Worm (Caenorhabditis elegans) whole organism, late embryonic: ENCODE results near the gene alkb-8.

Experiments used
- C08G9.2 ChIP-seq: sonication (generic microtip); optimal IDR thresholded peaks from 2 replicates; lab custom pipeline; 2016; ENCODE audit warnings: mild to moderate bottlenecking, missing genetic modification characterization, moderate library complexity, missing compliant biosample characterization
- F13H6.1 ChIP-seq: sonication (generic microtip); optimal IDR thresholded peaks from 2 replicates; lab custom pipeline; 2016; ENCODE audit warnings: missing genetic modification characterization, missing compliant biosample characterization
- K09A11.1 ChIP-seq: sonication (generic microtip); optimal IDR thresholded peaks from 2 replicates; lab custom pipeline; 2017; ENCODE audit warnings: antibody characterized with exemption, mild to moderate bottlenecking, missing genetic modification characterization, missing compliant biosample characterization; ENCODE audit not compliant: insufficient read depth
- T23F11.4 ChIP-seq: fragments of 200-800 bp; sonication (Bioruptor generic); optimal IDR thresholded peaks from 2 replicates; lab custom pipeline; 2018; ENCODE audit warnings: mild to moderate bottlenecking, missing genetic modification characterization, missing compliant biosample characterization
- Y22D7AL.16 ChIP-seq: sonication (generic microtip); optimal IDR thresholded peaks from 2 replicates; lab custom pipeline; 2016; ENCODE audit warnings: missing genetic modification characterization, missing compliant biosample characterization
- ahr-1 ChIP-seq: sonication (generic microtip); optimal IDR thresholded peaks from 2 replicates; lab custom pipeline; 2016; ENCODE audit warnings: missing genetic modification characterization, missing compliant biosample characterization
- ceh-18 ChIP-seq: sonication (generic microtip); optimal IDR thresholded peaks from 2 replicates; lab custom pipeline; 2016; ENCODE audit warnings: missing genetic modification characterization, missing compliant biosample characterization
- ceh-19 ChIP-seq: fragments of 200-800 bp; sonication (Bioruptor generic); optimal IDR thresholded peaks from 2 replicates; lab custom pipeline; 2018; ENCODE audit warnings: mild to moderate bottlenecking, missing genetic modification characterization, missing compliant biosample characterization
- ceh-24 ChIP-seq: sonication (generic microtip); optimal IDR thresholded peaks from 2 replicates; lab custom pipeline; 2016; ENCODE audit warnings: mild to moderate bottlenecking, missing genetic modification characterization, missing compliant biosample characterization
- ceh-31 ChIP-seq: sonication (generic microtip); optimal IDR thresholded peaks from 2 replicates; lab custom pipeline; 2016; ENCODE audit warnings: missing genetic modification characterization, missing compliant biosample characterization
- ceh-34 ChIP-seq: sonication (generic microtip); optimal IDR thresholded peaks from 2 replicates; lab custom pipeline; 2016; ENCODE audit warnings: mild to moderate bottlenecking, missing genetic modification characterization, missing compliant biosample characterization
- ceh-48 ChIP-seq: sonication (generic microtip); optimal IDR thresholded peaks from 2 replicates; lab custom pipeline; 2016; ENCODE audit warnings: missing genetic modification characterization, inconsistent platforms, missing compliant biosample characterization
- ceh-9 ChIP-seq: sonication (generic microtip); optimal IDR thresholded peaks from 2 replicates; lab custom pipeline; 2016; ENCODE audit warnings: mild to moderate bottlenecking, missing genetic modification characterization, inconsistent platforms, missing compliant biosample characterization
- dmd-4 ChIP-seq: sonication (generic microtip); optimal IDR thresholded peaks from 2 replicates; lab custom pipeline; 2016; ENCODE audit warnings: borderline replicate concordance, missing genetic modification characterization, missing compliant biosample characterization
- dve-1 ChIP-seq: sonication (generic microtip); optimal IDR thresholded peaks from 2 replicates; lab custom pipeline; 2017; ENCODE audit warnings: antibody characterized with exemption, mild to moderate bottlenecking, missing genetic modification characterization, missing compliant biosample characterization
- fkh-10 ChIP-seq: fragments of 150-350 bp; optimal IDR thresholded peaks from 2 replicates; lab custom pipeline; 2014; ENCODE audit warnings: missing biosample characterization, missing genetic modification reagents, missing genetic modification characterization
- gmeb-2 ChIP-seq: sonication (generic microtip); optimal IDR thresholded peaks from 2 replicates; lab custom pipeline; 2016; ENCODE audit warnings: missing genetic modification characterization, inconsistent platforms, missing compliant biosample characterization
- madf-2 ChIP-seq: sonication (generic microtip); optimal IDR thresholded peaks from 2 replicates; lab custom pipeline; 2017; ENCODE audit warnings: missing genetic modification characterization, missing compliant biosample characterization
- nfya-1 ChIP-seq: sonication (generic microtip); optimal IDR thresholded peaks from 2 replicates; lab custom pipeline; 2017; ENCODE audit warnings: missing genetic modification characterization, mild to moderate bottlenecking, missing compliant biosample characterization, antibody characterized with exemption, moderate library complexity
- pax-1 ChIP-seq: fragments of 150-350 bp; optimal IDR thresholded peaks from 2 replicates; lab custom pipeline; 2014; ENCODE audit warnings: missing biosample characterization, missing genetic modification characterization
- pqm-1 ChIP-seq: sonication (generic microtip); optimal IDR thresholded peaks from 2 replicates; lab custom pipeline; 2016; ENCODE audit warnings: missing genetic modification characterization, missing compliant biosample characterization
- pros-1 ChIP-seq: fragments of 150-350 bp; optimal IDR thresholded peaks from 2 replicates; lab custom pipeline; 2014; ENCODE audit warnings: missing biosample characterization, missing genetic modification reagents, missing genetic modification characterization
- ref-2 ChIP-seq: sonication (generic microtip); optimal IDR thresholded peaks from 2 replicates; lab custom pipeline; 2016; ENCODE audit warnings: missing genetic modification characterization, missing compliant biosample characterization
- sdc-2 ChIP-seq: sonication (generic microtip); optimal IDR thresholded peaks from 2 replicates; lab custom pipeline; 2016; ENCODE audit warnings: missing genotype, missing genetic modification characterization, missing compliant biosample characterization
- sox-2 ChIP-seq: fragments of 200-800 bp; sonication (Bioruptor generic); IDR thresholded peaks from 2 replicates; pipeline ENCODE4 v1.3.6; 2022; ENCODE audit warnings: missing genetic modification reagents, missing genetic modification characterization, missing compliant biosample characterization
- sox-4 ChIP-seq: sonication (generic microtip); optimal IDR thresholded peaks from 2 replicates; lab custom pipeline; 2017; ENCODE audit warnings: mild to moderate bottlenecking, missing genetic modification characterization, inconsistent platforms, missing compliant biosample characterization
- syd-9 ChIP-seq: sonication (generic microtip); optimal IDR thresholded peaks from 2 replicates; lab custom pipeline; 2016; ENCODE audit warnings: mild to moderate bottlenecking, missing genetic modification characterization, moderate library complexity, missing compliant biosample characterization
- tbx-2 ChIP-seq: sonication (generic microtip); optimal IDR thresholded peaks from 2 replicates; lab custom pipeline; 2016; ENCODE audit warnings: missing genetic modification characterization, missing compliant biosample characterization
- ttx-3 ChIP-seq: sonication (generic microtip); optimal IDR thresholded peaks from 2 replicates; lab custom pipeline; 2016; ENCODE audit warnings: missing genetic modification reagents, missing genetic modification characterization, missing compliant biosample characterization
- unc-42 ChIP-seq: sonication (generic microtip); optimal IDR thresholded peaks from 2 replicates; lab custom pipeline; 2016; ENCODE audit warnings: missing genotype, missing genetic modification characterization, missing compliant biosample characterization
- unc-55 ChIP-seq: sonication (generic microtip); optimal IDR thresholded peaks from 2 replicates; lab custom pipeline; 2017; ENCODE audit warnings: missing biosample characterization, missing genetic modification reagents, missing genetic modification characterization
- zip-5 ChIP-seq: sonication (generic microtip); optimal IDR thresholded peaks from 2 replicates; lab custom pipeline; 2016; ENCODE audit warnings: missing genetic modification characterization, missing compliant biosample characterization

alkb-8 gene

ce11 chrIII:3675480-3675879, 33.6 kb upstream of the alkb-8 start:
- TF ChIP-seq sox-4 (no peak), ttx-3 (tag; lab: Kevin White, UChicago) (no peak), ceh-31 (peak; percentile 14), dve-1 (tag; lab: Kevin White, UChicago) (no peak), Y22D7AL.16 (tag; lab: Kevin White, UChicago) (no peak), syd-9 (no peak), zip-5 (tag; lab: Kevin White, UChicago) (no peak)

- TF ChIP-seq tbx-2 (tag; lab: Kevin White, UChicago) (peak; percentile 38), T23F11.4 (GFP tag; lab: Kevin White, UChicago) (no peak), ceh-9 (tag; lab: Kevin White, UChicago) (no peak), syd-9 (no peak), pax-1 (peak; percentile 48), K09A11.1 (no peak), fkh-10 (GFP tag; lab: Kevin White, UChicago) (no peak), C08G9.2 (tag; lab: Kevin White, UChicago) (no peak), sox-2 (GFP tag; lab: Robert Waterston, UW) (no peak), ceh-34 (tag; lab: Kevin White, UChicago) (peak; percentile 64), dve-1 (tag; lab: Kevin White, UChicago) (no peak), ceh-48 (tag; lab: Kevin White, UChicago) (peak; percentile 85), unc-55 (GFP tag; lab: Kevin White, UChicago) (peak; percentile 61), ref-2 (tag; lab: Kevin White, UChicago) (peak; percentile 28), ceh-24 (tag; lab: Kevin White, UChicago) (no peak), ceh-19 (GFP tag; lab: Kevin White, UChicago) (no peak), sdc-2 (tag; lab: Kevin White, UChicago) (no peak), ceh-18 (tag; lab: Kevin White, UChicago) (peak; percentile 8), ceh-31 (peak; percentile 63), unc-42 (tag; lab: Kevin White, UChicago) (peak; percentile 29), gmeb-2 (tag; lab: Kevin White, UChicago) (no peak), ahr-1 (no peak), pqm-1 (tag; lab: Kevin White, UChicago) (no peak), nfya-1 (tag; lab: Kevin White, UChicago) (peak; percentile 71)
Observed at ce11 chrIII:3677378-3677777, 31.8 kb upstream of the alkb-8 start.

ce11 chrIII:3679083-3679482, 30.0 kb upstream of the alkb-8 start:
- TF ChIP-seq unc-55 (GFP tag; lab: Kevin White, UChicago) (peak; percentile 0), ceh-18 (tag; lab: Kevin White, UChicago) (no peak), pros-1 (tag; lab: Kevin White, UChicago) (no peak), K09A11.1 (no peak), unc-42 (tag; lab: Kevin White, UChicago) (peak; percentile 49), dmd-4 (no peak)

ce11 chrIII:3681351-3681938, 27.7 kb upstream of the alkb-8 start:
- TF ChIP-seq ceh-31 (peak; percentile 10), syd-9 (no peak), F13H6.1 (tag; lab: Kevin White, UChicago) (no peak)
- TF ChIP-seq, all 69 proteins: peak for 1

- TF ChIP-seq nfya-1 (tag; lab: Kevin White, UChicago) (peak; percentile 89), madf-2 (tag; lab: Kevin White, UChicago) (no peak)
Observed at ce11 chrIII:3682869-3683403, 26.2 kb upstream of the alkb-8 start.
